Worm (Caenorhabditis elegans): ENCODE results near the gene mbl-1.

DNA sequence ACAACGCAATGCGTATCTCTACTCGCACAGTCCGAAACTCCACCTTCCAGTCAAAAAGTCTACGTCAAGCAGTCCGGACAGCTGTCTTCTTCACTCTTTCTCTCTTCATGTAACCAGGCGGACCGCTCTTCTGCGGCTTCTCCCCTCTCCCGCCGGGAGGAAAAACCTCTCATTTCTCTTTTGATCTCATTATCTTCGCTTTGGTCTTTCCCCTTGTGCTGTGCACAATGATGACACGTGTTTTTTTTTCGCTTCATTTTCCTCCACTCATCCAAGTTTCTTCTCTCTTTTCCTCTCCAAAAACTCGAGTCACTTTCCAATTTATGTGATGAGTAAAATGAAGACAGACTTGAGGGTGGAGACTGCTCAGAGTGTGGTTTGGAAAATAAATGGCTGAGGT, 64.5 kb downstream of the mbl-1 start, which contains the start of gene F35B3.7:
- TF ChIP-seq snpc-4 (GFP tag; optimal IDR thresholded peaks at IDR 0.05) (no peak), snpc-4 (tag; optimal IDR thresholded peaks at IDR 0.05) (no peak), ceh-79 (tag; optimal IDR thresholded peaks at IDR 0.05) (no peak), ceh-91 (GFP tag; IDR thresholded peaks at IDR 0.05) (no peak), nfya-1 (tag; optimal IDR thresholded peaks at IDR 0.05; ENCODE audit: borderline replicate concordance, insufficient read depth) (no peak), gei-17 (GFP tag; optimal IDR thresholded peaks at IDR 0.05) (no peak), unc-62 (GFP tag; optimal IDR thresholded peaks at IDR 0.05) (no peak), F55B11.4 (tag; optimal IDR thresholded peaks at IDR 0.05; ENCODE audit: borderline replicate concordance, insufficient read depth) (no peak), unc-130 (GFP tag; optimal IDR thresholded peaks at IDR 0.05) (no peak)

All from whole organism, young adult.